Fruit fly (Drosophila melanogaster) whole organism, embryonic: ENCODE data around the gene VhaM9.7-d.

Experiments
- B-H1 ChIP-seq: fragments of 200-800 bp; sonication (Bioruptor generic); IDR thresholded peaks from 3 replicates; pipeline ENCODE4 v1.3.6; 2022; ENCODE audit warnings: missing biosample characterization, missing genetic modification characterization
- BEAF-32 ChIP-seq: fragments of 200-800 bp; sonication (Bioruptor generic); optimal IDR thresholded peaks from 3 replicates; lab custom pipeline; 2017; ENCODE audit warnings: missing biosample characterization, missing genetic modification characterization, mild to moderate bottlenecking, moderate library complexity, missing genetic modification reagents
- CG11093 ChIP-seq: fragments of 200-800 bp; sonication (Bioruptor generic); IDR thresholded peaks from 3 replicates; pipeline ENCODE4 v1.3.6; 2022; ENCODE audit warnings: missing biosample characterization, missing genetic modification characterization
- CG11456 ChIP-seq: fragments of 200-800 bp; sonication (Bioruptor generic); IDR thresholded peaks from 3 replicates; pipeline ENCODE4 v1.3.6; 2022; ENCODE audit warnings: missing biosample characterization, missing genetic modification characterization
- CG11695 ChIP-seq: fragments of 200-800 bp; sonication (Bioruptor generic); IDR thresholded peaks from 3 replicates; pipeline ENCODE4 v1.3.6; 2022; ENCODE audit warnings: missing biosample characterization, missing genetic modification characterization
- CG12155 ChIP-seq: fragments of 200-800 bp; sonication (Bioruptor generic); optimal IDR thresholded peaks from 3 replicates; lab custom pipeline; 2016; ENCODE audit warnings: missing biosample characterization, missing genetic modification characterization
- CG12219 ChIP-seq: fragments of 200-800 bp; sonication (Bioruptor generic); optimal IDR thresholded peaks from 3 replicates; lab custom pipeline; 2018; ENCODE audit warnings: missing biosample characterization, mild to moderate bottlenecking, missing genetic modification characterization
- CG13123 ChIP-seq: fragments of 200-800 bp; sonication (Bioruptor generic); optimal IDR thresholded peaks from 2 replicates; lab custom pipeline; 2016; ENCODE audit warnings: missing biosample characterization, missing genetic modification characterization
- CG14710 ChIP-seq: fragments of 200-800 bp; sonication (Bioruptor generic); optimal IDR thresholded peaks from 3 replicates; lab custom pipeline; 2019; ENCODE audit warnings: missing biosample characterization, mild to moderate bottlenecking, missing genetic modification characterization, moderate library complexity
- CG16779 ChIP-seq: fragments of 200-800 bp; sonication (Bioruptor generic); IDR thresholded peaks from 2 replicates; pipeline ENCODE4 v1.3.6; 2022; ENCODE audit warnings: missing biosample characterization, missing genetic modification characterization
- CG16863 ChIP-seq: fragments of 200-800 bp; sonication (Bioruptor generic); optimal IDR thresholded peaks from 3 replicates; lab custom pipeline; 2016; ENCODE audit warnings: missing biosample characterization, missing genetic modification characterization
- CG3065 ChIP-seq: fragments of 200-800 bp; sonication (Bioruptor generic); optimal IDR thresholded peaks from 2 replicates; lab custom pipeline; 2016; ENCODE audit warnings: missing biosample characterization, missing genetic modification characterization
- CG3838 ChIP-seq: fragments of 200-800 bp; sonication (Bioruptor generic); optimal IDR thresholded peaks from 3 replicates; lab custom pipeline; 2016; ENCODE audit warnings: missing biosample characterization, missing genetic modification characterization
- CG6854 ChIP-seq: fragments of 200-800 bp; sonication (Bioruptor generic); optimal IDR thresholded peaks from 3 replicates; lab custom pipeline; 2017; ENCODE audit warnings: missing biosample characterization, mild to moderate bottlenecking, missing genetic modification characterization
- CG7357 ChIP-seq: fragments of 200-800 bp; sonication (Bioruptor generic); IDR thresholded peaks from 3 replicates; pipeline ENCODE4 v1.3.6; 2022; ENCODE audit warnings: missing biosample characterization, missing genetic modification characterization
- CG7786 ChIP-seq: fragments of 200-800 bp; sonication (Bioruptor generic); optimal IDR thresholded peaks from 2 replicates; lab custom pipeline; 2016; ENCODE audit warnings: missing biosample characterization, missing genetic modification characterization
- CG7963 ChIP-seq: fragments of 200-800 bp; sonication (Bioruptor generic); IDR thresholded peaks from 3 replicates; pipeline ENCODE4 v1.3.6; 2022; ENCODE audit warnings: missing biosample characterization, missing genetic modification characterization; ENCODE audit not compliant: partially characterized antibody
- CG8478 ChIP-seq: fragments of >200 bp; optimal IDR thresholded peaks from 2 replicates; lab custom pipeline; 2018
- CG8765 ChIP-seq: fragments of 200-800 bp; sonication (Bioruptor generic); IDR thresholded peaks from 2 replicates; pipeline ENCODE4 v1.3.6; 2022; ENCODE audit warnings: missing biosample characterization, missing genetic modification characterization
- Doc3 ChIP-seq: fragments of 200-800 bp; sonication (Bioruptor generic); IDR thresholded peaks from 3 replicates; pipeline ENCODE4 v1.3.6; 2022; ENCODE audit warnings: missing biosample characterization, missing genetic modification characterization; ENCODE audit not compliant: partially characterized antibody
- ERR ChIP-seq: fragments of 200-800 bp; sonication (Bioruptor generic); optimal IDR thresholded peaks from 2 replicates; lab custom pipeline; 2016; ENCODE audit warnings: missing biosample characterization, missing genetic modification characterization
- H15 ChIP-seq: fragments of 200-800 bp; sonication (Bioruptor generic); IDR thresholded peaks from 3 replicates; pipeline ENCODE4 v1.3.6; 2022; ENCODE audit warnings: missing biosample characterization, missing genetic modification characterization
- HLH3B ChIP-seq: fragments of 200-800 bp; sonication (Bioruptor generic); IDR thresholded peaks from 2 replicates; pipeline ENCODE4 v1.3.6; 2022; ENCODE audit warnings: missing biosample characterization, missing genetic modification characterization
- HLH54F ChIP-seq: fragments of 200-800 bp; sonication (Bioruptor generic); optimal IDR thresholded peaks from 3 replicates; lab custom pipeline; 2016; ENCODE audit warnings: missing biosample characterization, missing genetic modification characterization
- HmgD ChIP-seq: fragments of 200-800 bp; sonication (Bioruptor generic); optimal IDR thresholded peaks from 3 replicates; lab custom pipeline; 2016; ENCODE audit warnings: missing biosample characterization, missing genetic modification characterization
- Hmx ChIP-seq: fragments of 200-800 bp; sonication (Bioruptor generic); optimal IDR thresholded peaks from 2 replicates; lab custom pipeline; 2016; ENCODE audit warnings: missing biosample characterization, missing genetic modification characterization
- Hr78 ChIP-seq, 2 experiments: fragments of 200-800 bp in 1 of 2; fragments of >200 bp in 1 of 2; sonication (Bioruptor generic) in 1 of 2; optimal IDR thresholded peaks; 2 replicates each; lab custom pipeline; 2017 to 2019; ENCODE audit warnings: missing biosample characterization in 2 of 2, missing genetic modification characterization in 2 of 2, mild to moderate bottlenecking in 1 of 2, moderate library complexity in 1 of 2
- NC2α ChIP-seq: fragments of 200-800 bp; sonication (Bioruptor generic); optimal IDR thresholded peaks from 2 replicates; lab custom pipeline; 2016; ENCODE audit warnings: missing biosample characterization, missing genetic modification characterization
- NC2β ChIP-seq: fragments of 200-800 bp; sonication (Bioruptor generic); optimal IDR thresholded peaks from 2 replicates; lab custom pipeline; 2016; ENCODE audit warnings: missing biosample characterization, missing genetic modification characterization
- NK7.1 ChIP-seq: fragments of 200-800 bp; sonication (Bioruptor generic); optimal IDR thresholded peaks from 3 replicates; lab custom pipeline; 2016; ENCODE audit warnings: missing biosample characterization, missing genetic modification characterization
- Neu2 ChIP-seq: fragments of 200-800 bp; sonication (Bioruptor generic); optimal IDR thresholded peaks from 3 replicates; lab custom pipeline; 2016; ENCODE audit warnings: missing biosample characterization, missing genetic modification characterization, borderline replicate concordance
- Ptx1 ChIP-seq: fragments of 200-800 bp; sonication (Bioruptor generic); IDR thresholded peaks from 2 replicates; pipeline ENCODE4 v1.3.6; 2022; ENCODE audit warnings: missing biosample characterization, missing genetic modification characterization
- abd-A ChIP-seq: fragments of 200-800 bp; sonication (Bioruptor generic); optimal IDR thresholded peaks from 3 replicates; lab custom pipeline; 2019; ENCODE audit warnings: missing biosample characterization, mild to moderate bottlenecking, missing genetic modification characterization, moderate library complexity
- corto ChIP-seq: fragments of 200-800 bp; sonication (Bioruptor generic); optimal IDR thresholded peaks from 2 replicates; lab custom pipeline; 2016; ENCODE audit warnings: missing biosample characterization, mild to moderate bottlenecking, missing genetic modification characterization, moderate library complexity
- dan ChIP-seq: fragments of 200-800 bp; sonication (Bioruptor generic); IDR thresholded peaks from 2 replicates; pipeline ENCODE4 v1.3.6; 2022; ENCODE audit warnings: missing biosample characterization, missing genetic modification characterization
- fd3F ChIP-seq: fragments of 200-800 bp; sonication (Bioruptor generic); optimal IDR thresholded peaks from 2 replicates; lab custom pipeline; 2018; ENCODE audit warnings: missing biosample characterization, mild to moderate bottlenecking, missing genetic modification characterization, moderate library complexity
- fd64A ChIP-seq: fragments of 200-800 bp; sonication (Bioruptor generic); optimal IDR thresholded peaks from 3 replicates; lab custom pipeline; 2018; ENCODE audit warnings: missing biosample characterization, mild to moderate bottlenecking, missing genetic modification characterization
- fd96Cb ChIP-seq: fragments of 200-800 bp; sonication (Bioruptor generic); optimal IDR thresholded peaks from 2 replicates; lab custom pipeline; 2018; ENCODE audit warnings: missing biosample characterization, mild to moderate bottlenecking, missing genetic modification characterization, moderate library complexity
- gcm ChIP-seq: fragments of 200-800 bp; sonication (Bioruptor generic); optimal IDR thresholded peaks from 2 replicates; lab custom pipeline; 2019; ENCODE audit warnings: missing biosample characterization, mild to moderate bottlenecking, missing genetic modification characterization, moderate library complexity
- gem ChIP-seq: fragments of 200-800 bp; sonication (Bioruptor generic); optimal IDR thresholded peaks from 2 replicates; lab custom pipeline; 2019; ENCODE audit warnings: missing biosample characterization, mild to moderate bottlenecking, missing genetic modification characterization, moderate library complexity
- kni ChIP-seq: fragments of 200-800 bp; sonication (Bioruptor generic); optimal IDR thresholded peaks from 3 replicates; lab custom pipeline; 2017; ENCODE audit warnings: mild to moderate bottlenecking, missing biosample characterization, missing genetic modification reagents, missing genetic modification characterization
- mirr ChIP-seq: fragments of 200-800 bp; sonication (Bioruptor generic); optimal IDR thresholded peaks from 3 replicates; lab custom pipeline; 2018; ENCODE audit warnings: missing biosample characterization, mild to moderate bottlenecking, missing genetic modification characterization
- mld ChIP-seq: fragments of 200-800 bp; sonication (Bioruptor generic); IDR thresholded peaks from 3 replicates; pipeline ENCODE4 v1.3.6; 2022; ENCODE audit warnings: missing biosample characterization, missing genetic modification characterization; ENCODE audit not compliant: partially characterized antibody
- nerfin-1 ChIP-seq: fragments of 200-800 bp; sonication (Bioruptor generic); optimal IDR thresholded peaks from 3 replicates; lab custom pipeline; 2019; ENCODE audit warnings: missing biosample characterization, mild to moderate bottlenecking, missing genetic modification characterization, moderate library complexity
- pb ChIP-seq: fragments of 200-800 bp; sonication (Bioruptor generic); optimal IDR thresholded peaks from 3 replicates; lab custom pipeline; 2016; ENCODE audit warnings: missing biosample characterization, missing genetic modification characterization
- schlank ChIP-seq: fragments of 200-800 bp; sonication (Bioruptor generic); optimal IDR thresholded peaks from 2 replicates; lab custom pipeline; 2018; ENCODE audit warnings: missing biosample characterization, mild to moderate bottlenecking, missing genetic modification characterization
- seq ChIP-seq: fragments of 200-800 bp; sonication (Bioruptor generic); IDR thresholded peaks from 2 replicates; pipeline ENCODE4 v1.3.6; 2022; ENCODE audit warnings: missing biosample characterization, missing genetic modification characterization
- slbo ChIP-seq: fragments of 200-800 bp; sonication (Bioruptor generic); IDR thresholded peaks from 2 replicates; pipeline ENCODE4 v1.3.6; 2022; ENCODE audit warnings: missing biosample characterization, missing genetic modification characterization
- usp ChIP-seq: fragments of >200 bp; optimal IDR thresholded peaks from 2 replicates; lab custom pipeline; 2017; ENCODE audit warnings: missing biosample characterization, missing genetic modification characterization
- zfh1 ChIP-seq: fragments of 200-800 bp; sonication (Bioruptor generic); IDR thresholded peaks from 3 replicates; pipeline ENCODE4 v1.3.6; 2022; ENCODE audit warnings: missing biosample characterization, missing genetic modification characterization

Gene VhaM9.7-d

dm6 chr3R:16957759-16958536, 17.1 kb upstream of the VhaM9.7-d start (continued):
- TF ChIP-seq pb (GFP tag; lab: Kevin White, UChicago) = no peak
- peak; percentile 66 for TF ChIP-seq zfh1
- TF ChIP-seq H15 = no peak
- TF ChIP-seq CG12155 (GFP tag; lab: Kevin White, UChicago) = peak; percentile 55
- TF ChIP-seq BEAF-32 (GFP tag; lab: Kevin White, UChicago) = no peak
- TF ChIP-seq CG3838 (GFP tag; lab: Kevin White, UChicago) = no peak
- TF ChIP-seq CG6854 (GFP tag; lab: Kevin White, UChicago) = peak; percentile 75
- peak; percentile 32 for TF ChIP-seq HmgD
- TF ChIP-seq CG13123 (GFP tag; lab: Kevin White, UChicago) = peak; percentile 57
- TF ChIP-seq schlank = no peak
- TF ChIP-seq NC2β (GFP tag; lab: Kevin White, UChicago) = no peak
- TF ChIP-seq HLH3B (GFP tag; lab: Robert Waterston, UW) = peak; percentile 68
- no peak for TF ChIP-seq Doc3 (GFP tag; lab: Robert Waterston, UW)
- TF ChIP-seq fd96Cb (tag; lab: Kevin White, UChicago) = peak; percentile 87
- peak; percentile 67 for TF ChIP-seq Ptx1 (GFP tag; lab: Robert Waterston, UW)
- peak; percentile 47 for TF ChIP-seq CG12219 (GFP tag; lab: Kevin White, UChicago)
- TF ChIP-seq CG16779 (GFP tag; lab: Robert Waterston, UW) = no peak
- TF ChIP-seq HLH54F (GFP tag; lab: Kevin White, UChicago) = no peak
- 0 out of 2 replicates have a peak, but pooled peaks have one; percentile 34 for TF ChIP-seq seq (GFP tag; lab: Robert Waterston, UW)
- TF ChIP-seq CG8478 (lab: Kevin White, UChicago) = no peak
- TF ChIP-seq fd64A (GFP tag; lab: Kevin White, UChicago) = no peak
- TF ChIP-seq corto (GFP tag; lab: Kevin White, UChicago) = no peak
- 0 out of 3 replicates have a peak, but pooled peaks have one; percentile 44 for TF ChIP-seq CG11093 (GFP tag; lab: Robert Waterston, UW)
- TF ChIP-seq Hmx (GFP tag; lab: Kevin White, UChicago) = no peak
- TF ChIP-seq mirr (GFP tag; lab: Kevin White, UChicago) = no peak
- TF ChIP-seq B-H1 = no peak; the same call in 2 of the 3 replicates
- peak; percentile 92 for TF ChIP-seq CG14710 (tag; lab: Kevin White, UChicago)
- TF ChIP-seq NC2α = no peak
- no peak for TF ChIP-seq dan
- TF ChIP-seq CG7786 (GFP tag; lab: Kevin White, UChicago) = no peak
- TF ChIP-seq kni = no peak
- TF ChIP-seq slbo (GFP tag; lab: Robert Waterston, UW) = peak; percentile 59; the same call in 1 of the 2 replicates
- TF ChIP-seq Hr78 (GFP tag; optimal IDR thresholded peaks at IDR 0.05; lab: Kevin White, UChicago) = peak in 1 of 2 experiments; percentile 61
- 0 out of 3 replicates have a peak, but pooled peaks have one; percentile 24 for TF ChIP-seq CG7357 (GFP tag; lab: Robert Waterston, UW)
- TF ChIP-seq mld (GFP tag; lab: Robert Waterston, UW) = no peak
- peak; percentile 42 for TF ChIP-seq CG3065 (GFP tag; lab: Kevin White, UChicago)
- no peak for TF ChIP-seq ERR
- TF ChIP-seq gcm (GFP tag; lab: Kevin White, UChicago) = peak; percentile 85
- no peak for TF ChIP-seq NK7.1 (GFP tag; lab: Kevin White, UChicago)
- TF ChIP-seq fd3F (GFP tag; lab: Kevin White, UChicago) = peak; percentile 75
- TF ChIP-seq CG11456 (GFP tag; lab: Robert Waterston, UW) = peak; percentile 80
- no peak for TF ChIP-seq Neu2
- peak; percentile 73 for TF ChIP-seq nerfin-1
- no peak for TF ChIP-seq usp (GFP tag; lab: Kevin White, UChicago)
- peak; percentile 95 for TF ChIP-seq gem (tag; lab: Kevin White, UChicago)
- TF ChIP-seq abd-A (tag; lab: Kevin White, UChicago) = peak; percentile 23
- TF ChIP-seq CG7963 (GFP tag; lab: Robert Waterston, UW) = no peak
- TF ChIP-seq CG16863 (GFP tag; lab: Kevin White, UChicago) = peak; percentile 33
- TF ChIP-seq CG11695 (GFP tag; lab: Robert Waterston, UW) = peak; percentile 77; the same call in 2 of the 3 replicates
- TF ChIP-seq CG8765 (GFP tag; lab: Robert Waterston, UW) = no peak; the same call in 1 of the 2 replicates
